Worm (Caenorhabditis elegans): ENCODE measurements around the gene D2023.6.
A peak's percentile ranks its signal among the peaks of the same experiment; 100 is the strongest.

- TF ChIP-seq hmg-1.1 (GFP tag; IDR thresholded peaks at IDR 0.05), result no peak
- no peak for TF ChIP-seq ceh-82 (tag; optimal IDR thresholded peaks at IDR 0.05)
- no peak for TF ChIP-seq lin-38 (GFP tag; IDR thresholded peaks at IDR 0.05)
- TF ChIP-seq lin-13 (GFP tag; optimal IDR thresholded peaks at IDR 0.05), result no peak
- TF ChIP-seq egl-27 (tag; optimal IDR thresholded peaks at IDR 0.05), result no peak
- TF ChIP-seq nhr-6 (tag; optimal IDR thresholded peaks at IDR 0.05), result no peak
- TF ChIP-seq ces-1 (GFP tag; optimal IDR thresholded peaks at IDR 0.05), result no peak
- no peak for TF ChIP-seq zag-1 (tag; optimal IDR thresholded peaks at IDR 0.05)
- TF ChIP-seq mep-1 (tag; optimal IDR thresholded peaks at IDR 0.05), result peak; percentile 16
- peak; percentile 97 for TF ChIP-seq pqm-1 (tag; optimal IDR thresholded peaks at IDR 0.05)
Observed at ce11 chrV:11859082-11859858, 32.1 kb downstream of the D2023.6 start.
